Fruit fly (Drosophila melanogaster): Measurements from ENCODE around the gene CG4069.

CG4069 gene

DNA sequence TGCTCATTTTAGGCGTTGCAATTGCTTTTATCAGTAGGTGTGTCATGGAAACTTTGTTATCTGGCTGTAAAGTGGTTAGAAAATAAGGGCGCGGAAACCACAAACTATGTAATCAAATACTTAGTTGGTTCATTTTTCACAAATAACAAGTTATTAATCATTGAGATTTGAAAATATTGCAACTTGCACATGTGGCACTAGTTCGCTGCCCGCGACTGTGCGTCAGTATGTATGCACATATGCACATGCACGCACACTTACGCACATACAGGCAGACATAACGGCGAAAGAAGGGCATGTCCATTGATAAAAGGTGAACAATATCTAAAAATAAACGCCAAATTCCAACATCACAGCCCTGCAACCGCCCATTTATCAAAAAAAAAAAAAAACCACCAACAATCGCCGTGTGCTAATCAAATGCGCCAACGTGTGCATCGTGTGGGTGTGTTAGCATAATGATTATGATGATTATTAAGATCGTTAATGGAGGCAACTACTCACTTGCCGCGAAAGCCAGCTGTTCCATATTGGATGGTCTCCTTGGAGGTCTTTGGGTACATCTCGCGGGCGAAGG, 7.6 kb downstream of the CG4069 start (continued):
- TF ChIP-seq CG16779 (GFP tag; IDR thresholded peaks at IDR 0.05) (no peak), E2f1 (GFP tag; IDR thresholded peaks at IDR 0.05) (peak; percentile 12; the same call in 1 of the 2 replicates), CG10147 (GFP tag; optimal IDR thresholded peaks at IDR 0.05) (no peak), slbo (GFP tag; IDR thresholded peaks at IDR 0.05) (peak; percentile 47), CG30431 (GFP tag; optimal IDR thresholded peaks at IDR 0.05) (no peak), BtbVII (GFP tag; optimal IDR thresholded peaks at IDR 0.05) (peak; percentile 19), ranshi (GFP tag; IDR thresholded peaks at IDR 0.05) (peak; percentile 17; the same call in 1 of the 2 replicates), CG12391 (tag; optimal IDR thresholded peaks at IDR 0.05) (peak; percentile 21), CG2120 (GFP tag; optimal IDR thresholded peaks at IDR 0.05) (peak; percentile 24), CG17568 (GFP tag; optimal IDR thresholded peaks at IDR 0.05) (no peak), CG17359 (tag; optimal IDR thresholded peaks at IDR 0.05) (peak; percentile 70), CG17328 (GFP tag; IDR thresholded peaks at IDR 0.05) (peak; percentile 76), Taf1 (GFP tag; IDR thresholded peaks at IDR 0.05) (0 out of 2 replicates have a peak, but pooled peaks have one; percentile 7), ERR (GFP tag; optimal IDR thresholded peaks at IDR 0.05) (no peak), toy (GFP tag; IDR thresholded peaks at IDR 0.05) (no peak), HLH3B (GFP tag; IDR thresholded peaks at IDR 0.05) (peak; percentile 60), CG7357 (GFP tag; IDR thresholded peaks at IDR 0.05) (0 out of 3 replicates have a peak, but pooled peaks have one; percentile 29), Deaf1 (tag; optimal IDR thresholded peaks at IDR 0.05) (no peak), crc (GFP tag; optimal IDR thresholded peaks at IDR 0.05) (no peak), chn (GFP tag; optimal IDR thresholded peaks at IDR 0.05) (no peak), slp2 (GFP tag; optimal IDR thresholded peaks at IDR 0.05) (peak; percentile 20), CG3065 (GFP tag; optimal IDR thresholded peaks at IDR 0.05) (no peak), CG14667 (GFP tag; IDR thresholded peaks at IDR 0.05) (peak; percentile 41; the same call in 1 of the 2 replicates), D (optimal IDR thresholded peaks at IDR 0.05) (peak; percentile 57), D (GFP tag; optimal IDR thresholded peaks at IDR 0.05) (peak; percentile 52), CG10462 (GFP tag; optimal IDR thresholded peaks at IDR 0.05) (no peak), CG12104 (GFP tag; optimal IDR thresholded peaks at IDR 0.05) (peak; percentile 17), shn (GFP tag; optimal IDR thresholded peaks at IDR 0.05) (peak; percentile 54), Atf3 (GFP tag; optimal IDR thresholded peaks at IDR 0.05) (no peak), ara (GFP tag; IDR thresholded peaks at IDR 0.05) (peak; percentile 63), CG8281 (tag; optimal IDR thresholded peaks at IDR 0.05) (no peak), CG6654 (GFP tag; optimal IDR thresholded peaks at IDR 0.05) (peak; percentile 15), Trl (optimal IDR thresholded peaks at IDR 0.05) (no peak), Trl (GFP tag; optimal IDR thresholded peaks at IDR 0.05) (no peak), CG10366 (GFP tag; IDR thresholded peaks at IDR 0.05) (peak; percentile 54), HLH4C (GFP tag; IDR thresholded peaks at IDR 0.05; ENCODE audit: partially characterized antibody) (no peak), CG7839 (tag; optimal IDR thresholded peaks at IDR 0.05) (peak; percentile 51), wor (GFP tag; IDR thresholded peaks at IDR 0.05) (0 out of 2 replicates have a peak, but pooled peaks have one; percentile 25), NfI (GFP tag; optimal IDR thresholded peaks at IDR 0.05) (peak; percentile 38), CG4820 (GFP tag; optimal IDR thresholded peaks at IDR 0.05) (peak; percentile 18), Hmx (GFP tag; optimal IDR thresholded peaks at IDR 0.05) (no peak), Ets65A (GFP tag) (no peak), z (GFP tag; IDR thresholded peaks at IDR 0.05) (no peak), mirr (GFP tag; optimal IDR thresholded peaks at IDR 0.05) (no peak), pzg (GFP tag; optimal IDR thresholded peaks at IDR 0.05) (no peak), MESR4 (GFP tag; optimal IDR thresholded peaks at IDR 0.05) (peak; percentile 31), inv (GFP tag; IDR thresholded peaks at IDR 0.05; ENCODE audit: partially characterized antibody) (no peak), CG18619 (GFP tag; optimal IDR thresholded peaks at IDR 0.05) (peak; percentile 21), Xrp1 (GFP tag; IDR thresholded peaks at IDR 0.05) (peak; percentile 71), Atf-2 (GFP tag; optimal IDR thresholded peaks at IDR 0.05) (peak; percentile 13), jigr1 (GFP tag; IDR thresholded peaks at IDR 0.05) (no peak), CG4617 (GFP tag; optimal IDR thresholded peaks at IDR 0.05; ENCODE audit: borderline replicate concordance) (no peak)
